Worm (Caenorhabditis elegans) whole organism, late embryonic: Measurements from ENCODE around the gene K09D9.1.

ENCODE experiments used
- C08G9.2 ChIP-seq: sonication (generic microtip); optimal IDR thresholded peaks from 2 replicates; lab custom pipeline; 2016; ENCODE audit warnings: mild to moderate bottlenecking, missing genetic modification characterization, moderate library complexity, missing compliant biosample characterization
- F13H6.1 ChIP-seq: sonication (generic microtip); optimal IDR thresholded peaks from 2 replicates; lab custom pipeline; 2016; ENCODE audit warnings: missing genetic modification characterization, missing compliant biosample characterization
- K02D7.2 ChIP-seq: sonication (generic microtip); optimal IDR thresholded peaks from 2 replicates; lab custom pipeline; 2017; ENCODE audit warnings: mild to moderate bottlenecking, missing genetic modification characterization, missing compliant biosample characterization
- K09A11.1 ChIP-seq: sonication (generic microtip); optimal IDR thresholded peaks from 2 replicates; lab custom pipeline; 2017; ENCODE audit warnings: antibody characterized with exemption, mild to moderate bottlenecking, missing genetic modification characterization, missing compliant biosample characterization; ENCODE audit not compliant: insufficient read depth
- T23F11.4 ChIP-seq: fragments of 200-800 bp; sonication (Bioruptor generic); optimal IDR thresholded peaks from 2 replicates; lab custom pipeline; 2018; ENCODE audit warnings: mild to moderate bottlenecking, missing genetic modification characterization, missing compliant biosample characterization
- ceh-14 ChIP-seq: sonication (generic microtip); optimal IDR thresholded peaks from 2 replicates; lab custom pipeline; 2016; ENCODE audit warnings: missing genotype, missing genetic modification characterization, missing compliant biosample characterization
- ceh-2 ChIP-seq: sonication (generic microtip); optimal IDR thresholded peaks from 2 replicates; lab custom pipeline; 2016; ENCODE audit warnings: missing genotype, missing genetic modification characterization, missing compliant biosample characterization
- ceh-22 ChIP-seq: sonication (generic microtip); optimal IDR thresholded peaks from 2 replicates; lab custom pipeline; 2017; ENCODE audit warnings: missing biosample characterization, missing genetic modification characterization
- ceh-31 ChIP-seq: sonication (generic microtip); optimal IDR thresholded peaks from 2 replicates; lab custom pipeline; 2016; ENCODE audit warnings: missing genetic modification characterization, missing compliant biosample characterization
- ceh-34 ChIP-seq: sonication (generic microtip); optimal IDR thresholded peaks from 2 replicates; lab custom pipeline; 2016; ENCODE audit warnings: mild to moderate bottlenecking, missing genetic modification characterization, missing compliant biosample characterization
- ceh-45 ChIP-seq: fragments of 200-800 bp; sonication (Bioruptor generic); IDR thresholded peaks from 2 replicates; pipeline ENCODE4 v1.3.6; 2022; ENCODE audit warnings: missing genetic modification reagents, missing genetic modification characterization, missing compliant biosample characterization
- ceh-48 ChIP-seq: sonication (generic microtip); optimal IDR thresholded peaks from 2 replicates; lab custom pipeline; 2016; ENCODE audit warnings: missing genetic modification characterization, inconsistent platforms, missing compliant biosample characterization
- ceh-9 ChIP-seq: sonication (generic microtip); optimal IDR thresholded peaks from 2 replicates; lab custom pipeline; 2016; ENCODE audit warnings: mild to moderate bottlenecking, missing genetic modification characterization, inconsistent platforms, missing compliant biosample characterization
- dmd-4 ChIP-seq: sonication (generic microtip); optimal IDR thresholded peaks from 2 replicates; lab custom pipeline; 2016; ENCODE audit warnings: borderline replicate concordance, missing genetic modification characterization, missing compliant biosample characterization
- dve-1 ChIP-seq: sonication (generic microtip); optimal IDR thresholded peaks from 2 replicates; lab custom pipeline; 2017; ENCODE audit warnings: antibody characterized with exemption, mild to moderate bottlenecking, missing genetic modification characterization, missing compliant biosample characterization
- eyg-1 ChIP-seq: sonication (generic microtip); optimal IDR thresholded peaks from 2 replicates; lab custom pipeline; 2016; ENCODE audit warnings: missing genotype, missing genetic modification characterization, missing compliant biosample characterization
- fkh-10 ChIP-seq: fragments of 150-350 bp; optimal IDR thresholded peaks from 2 replicates; lab custom pipeline; 2014; ENCODE audit warnings: missing biosample characterization, missing genetic modification reagents, missing genetic modification characterization
- fkh-6 ChIP-seq: sonication (generic microtip); optimal IDR thresholded peaks from 2 replicates; lab custom pipeline; 2016; ENCODE audit warnings: missing genetic modification characterization, missing compliant biosample characterization
- gmeb-2 ChIP-seq: sonication (generic microtip); optimal IDR thresholded peaks from 2 replicates; lab custom pipeline; 2016; ENCODE audit warnings: missing genetic modification characterization, inconsistent platforms, missing compliant biosample characterization
- hlh-13 ChIP-seq: fragments of 200-800 bp; sonication (Bioruptor generic); optimal IDR thresholded peaks from 2 replicates; lab custom pipeline; 2018; ENCODE audit warnings: mild to moderate bottlenecking, missing genetic modification characterization, missing compliant biosample characterization
- hlh-15 ChIP-seq: sonication (generic microtip); optimal IDR thresholded peaks from 2 replicates; lab custom pipeline; 2016; ENCODE audit warnings: missing genetic modification characterization, missing compliant biosample characterization
- hlh-6 ChIP-seq: sonication (generic microtip); optimal IDR thresholded peaks from 2 replicates; lab custom pipeline; 2016; ENCODE audit warnings: missing genotype, missing genetic modification characterization, missing compliant biosample characterization
- lim-6 ChIP-seq: sonication (generic microtip); optimal IDR thresholded peaks from 2 replicates; lab custom pipeline; 2016; ENCODE audit warnings: missing genetic modification characterization, missing compliant biosample characterization
- madf-2 ChIP-seq: sonication (generic microtip); optimal IDR thresholded peaks from 2 replicates; lab custom pipeline; 2017; ENCODE audit warnings: missing genetic modification characterization, missing compliant biosample characterization
- mec-3 ChIP-seq: sonication (generic microtip); optimal IDR thresholded peaks from 2 replicates; lab custom pipeline; 2016; ENCODE audit warnings: borderline replicate concordance, missing genetic modification characterization, missing compliant biosample characterization
- nfya-1 ChIP-seq: sonication (generic microtip); optimal IDR thresholded peaks from 2 replicates; lab custom pipeline; 2017; ENCODE audit warnings: missing genetic modification characterization, mild to moderate bottlenecking, missing compliant biosample characterization, antibody characterized with exemption, moderate library complexity
- nhr-11 ChIP-seq: fragments of 150-350 bp; optimal IDR thresholded peaks from 2 replicates; lab custom pipeline; 2014; ENCODE audit warnings: missing biosample characterization, missing genetic modification characterization
- npax-4 ChIP-seq: sonication (generic microtip); optimal IDR thresholded peaks from 2 replicates; lab custom pipeline; 2016; ENCODE audit warnings: missing genetic modification characterization, missing compliant biosample characterization
- odd-2 ChIP-seq: sonication (generic microtip); optimal IDR thresholded peaks from 2 replicates; lab custom pipeline; 2017; ENCODE audit warnings: antibody characterized with exemption, mild to moderate bottlenecking, missing genetic modification characterization, missing compliant biosample characterization
- pqm-1 ChIP-seq: sonication (generic microtip); optimal IDR thresholded peaks from 2 replicates; lab custom pipeline; 2016; ENCODE audit warnings: missing genetic modification characterization, missing compliant biosample characterization
- ref-2 ChIP-seq: sonication (generic microtip); optimal IDR thresholded peaks from 2 replicates; lab custom pipeline; 2016; ENCODE audit warnings: missing genetic modification characterization, missing compliant biosample characterization
- rnt-1 ChIP-seq: sonication (generic microtip); optimal IDR thresholded peaks from 2 replicates; lab custom pipeline; 2016; ENCODE audit warnings: missing genetic modification characterization, missing compliant biosample characterization
- sdc-2 ChIP-seq: sonication (generic microtip); optimal IDR thresholded peaks from 2 replicates; lab custom pipeline; 2016; ENCODE audit warnings: missing genotype, missing genetic modification characterization, missing compliant biosample characterization
- sox-2 ChIP-seq: fragments of 200-800 bp; sonication (Bioruptor generic); IDR thresholded peaks from 2 replicates; pipeline ENCODE4 v1.3.6; 2022; ENCODE audit warnings: missing genetic modification reagents, missing genetic modification characterization, missing compliant biosample characterization
- tbx-7 ChIP-seq: sonication (generic microtip); optimal IDR thresholded peaks from 2 replicates; lab custom pipeline; 2016; ENCODE audit warnings: missing genotype, missing genetic modification characterization, missing compliant biosample characterization
- ttx-3 ChIP-seq: sonication (generic microtip); optimal IDR thresholded peaks from 2 replicates; lab custom pipeline; 2016; ENCODE audit warnings: missing genetic modification reagents, missing genetic modification characterization, missing compliant biosample characterization
- unc-42 ChIP-seq: sonication (generic microtip); optimal IDR thresholded peaks from 2 replicates; lab custom pipeline; 2016; ENCODE audit warnings: missing genotype, missing genetic modification characterization, missing compliant biosample characterization
- unc-55 ChIP-seq: sonication (generic microtip); optimal IDR thresholded peaks from 2 replicates; lab custom pipeline; 2017; ENCODE audit warnings: missing biosample characterization, missing genetic modification reagents, missing genetic modification characterization
- unc-86 ChIP-seq: sonication (generic microtip); optimal IDR thresholded peaks from 2 replicates; lab custom pipeline; 2016; ENCODE audit warnings: missing genetic modification characterization, missing compliant biosample characterization

Gene K09D9.1

ce11 chrV:4021776-4022175, 3.1 kb upstream of the K09D9.1 start, which contains the start of gene K09D9.14:
Gene K09D9.14, minus strand, starts transcription at chrV:4021876.
- TF ChIP-seq hlh-6 (tag; lab: Kevin White, UChicago) (no peak), K02D7.2 (tag; lab: Kevin White, UChicago) (no peak), dve-1 (tag; lab: Kevin White, UChicago) (no peak), sdc-2 (no peak), ceh-22 (tag; lab: Kevin White, UChicago) (no peak), ceh-14 (no peak), ceh-34 (tag; lab: Kevin White, UChicago) (no peak), K09A11.1 (no peak), F13H6.1 (tag; lab: Kevin White, UChicago) (no peak), rnt-1 (tag; lab: Kevin White, UChicago) (no peak), mec-3 (tag; lab: Kevin White, UChicago) (no peak), fkh-10 (GFP tag; lab: Kevin White, UChicago) (no peak), eyg-1 (tag; lab: Kevin White, UChicago) (no peak), ttx-3 (no peak), unc-55 (GFP tag; lab: Kevin White, UChicago) (no peak), madf-2 (tag; lab: Kevin White, UChicago) (no peak), sox-2 (GFP tag; lab: Robert Waterston, UW) (no peak), nhr-11 (tag; lab: Kevin White, UChicago) (no peak), hlh-13 (GFP tag; lab: Kevin White, UChicago) (no peak), T23F11.4 (GFP tag; lab: Kevin White, UChicago) (no peak)
- TF ChIP-seq, all 69 proteins: peak for 0

- no peak for TF ChIP-seq tbx-7 (tag; lab: Kevin White, UChicago)
- TF ChIP-seq dmd-4 (tag; lab: Kevin White, UChicago) = no peak
- TF ChIP-seq unc-86 (tag; lab: Kevin White, UChicago) = no peak
- TF ChIP-seq npax-4 (tag; lab: Kevin White, UChicago) = no peak
- TF ChIP-seq ceh-2 (tag; lab: Kevin White, UChicago) = no peak
- TF ChIP-seq sdc-2 = no peak
- no peak for TF ChIP-seq ceh-9 (tag; lab: Kevin White, UChicago)
- no peak for TF ChIP-seq K09A11.1
- TF ChIP-seq ref-2 = no peak
- no peak for TF ChIP-seq pqm-1 (tag; lab: Kevin White, UChicago)
- no peak for TF ChIP-seq T23F11.4 (GFP tag; lab: Kevin White, UChicago)
- TF ChIP-seq ceh-34 (tag; lab: Kevin White, UChicago) = no peak
- no peak for TF ChIP-seq C08G9.2
- TF ChIP-seq lim-6 (tag; lab: Kevin White, UChicago) = no peak
- no peak for TF ChIP-seq gmeb-2 (tag; lab: Kevin White, UChicago)
- TF ChIP-seq fkh-6 (tag; lab: Kevin White, UChicago) = no peak
- TF ChIP-seq madf-2 (tag; lab: Kevin White, UChicago) = no peak
- TF ChIP-seq F13H6.1 (tag; lab: Kevin White, UChicago) = no peak
- no peak for TF ChIP-seq odd-2 (tag; lab: Kevin White, UChicago)
Observed at ce11 chrV:4022309-4022708, 2.5 kb upstream of the K09D9.1 start, which contains the start of gene cyp-35A3. Gene cyp-35A3, plus strand, starts transcription at chrV:4022609.

ce11 chrV:4029627-4030026, 4.8 kb downstream of the K09D9.1 start:
- TF ChIP-seq ttx-3 (no peak), ceh-31 (tag; lab: Kevin White, UChicago) (peak; percentile 31), ref-2 (peak; percentile 60), unc-42 (tag; lab: Kevin White, UChicago) (peak; percentile 3), hlh-15 (tag; lab: Kevin White, UChicago) (no peak), ceh-45 (GFP tag; lab: Robert Waterston, UW) (no peak), ceh-22 (tag; lab: Kevin White, UChicago) (no peak), ceh-48 (tag; lab: Kevin White, UChicago) (no peak), gmeb-2 (tag; lab: Kevin White, UChicago) (no peak), nfya-1 (tag; lab: Kevin White, UChicago) (peak; percentile 49), ceh-2 (tag; lab: Kevin White, UChicago) (no peak)
